Worm (Caenorhabditis elegans): Measurements from ENCODE around the gene F10E9.11.

The F10E9.11 gene

DNA sequence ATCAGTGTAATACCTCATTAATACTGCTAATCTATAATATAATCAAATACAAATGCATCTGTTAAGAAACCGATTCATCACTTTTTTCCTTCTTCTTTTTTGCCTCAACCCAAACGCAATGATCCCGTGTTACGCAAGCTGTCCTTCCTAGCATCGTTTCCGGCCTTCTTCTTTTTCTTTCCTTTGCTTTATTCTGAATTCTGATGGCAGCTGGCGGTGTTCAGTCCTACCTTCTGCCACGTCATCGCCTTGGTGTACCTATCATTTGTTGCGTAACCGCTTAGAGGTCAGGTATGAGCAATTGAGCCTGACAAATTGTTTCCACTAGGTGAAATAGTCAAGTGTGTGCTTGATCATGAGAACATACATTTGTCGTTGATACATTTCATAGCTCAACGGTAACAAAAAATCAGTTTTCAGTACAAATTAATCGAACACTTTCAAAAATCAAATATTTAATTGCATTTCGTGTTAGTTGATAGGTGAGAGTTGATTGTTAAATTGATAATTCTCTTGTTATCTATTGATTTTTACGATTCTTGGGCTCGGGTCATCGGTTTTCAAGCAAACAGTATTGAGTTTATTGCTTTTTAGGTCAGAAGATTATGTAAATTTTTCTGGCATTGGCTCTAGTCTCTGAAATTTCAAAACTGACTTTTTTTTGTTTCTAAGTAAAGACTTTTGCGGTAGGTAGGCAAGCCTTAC lies 20.7 kb downstream of the F10E9.11 start:
- TF ChIP-seq unc-62 (GFP tag; optimal IDR thresholded peaks at IDR 0.05): no peak

DNA sequence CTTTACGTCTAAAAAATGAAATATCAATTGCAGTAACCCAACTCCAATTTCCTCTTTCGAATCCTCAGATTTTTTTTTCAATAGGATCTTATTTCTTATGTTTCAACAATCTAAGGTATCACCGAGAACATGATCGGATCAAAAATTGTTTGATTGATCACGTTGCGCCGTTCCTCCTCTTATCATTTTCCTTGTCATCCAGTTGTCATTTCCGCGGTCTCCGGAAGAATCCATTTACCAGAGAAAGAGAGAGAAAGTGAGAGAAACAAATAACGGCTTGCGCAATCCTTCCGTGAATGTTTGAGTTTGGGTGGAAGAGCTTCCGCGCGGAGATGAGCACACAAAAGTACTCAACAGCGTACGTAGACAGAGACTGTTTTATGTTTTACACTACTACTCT lies 25.8 kb downstream of the F10E9.11 start:
- no peak for TF ChIP-seq unc-62 (GFP tag; optimal IDR thresholded peaks at IDR 0.05)

DNA sequence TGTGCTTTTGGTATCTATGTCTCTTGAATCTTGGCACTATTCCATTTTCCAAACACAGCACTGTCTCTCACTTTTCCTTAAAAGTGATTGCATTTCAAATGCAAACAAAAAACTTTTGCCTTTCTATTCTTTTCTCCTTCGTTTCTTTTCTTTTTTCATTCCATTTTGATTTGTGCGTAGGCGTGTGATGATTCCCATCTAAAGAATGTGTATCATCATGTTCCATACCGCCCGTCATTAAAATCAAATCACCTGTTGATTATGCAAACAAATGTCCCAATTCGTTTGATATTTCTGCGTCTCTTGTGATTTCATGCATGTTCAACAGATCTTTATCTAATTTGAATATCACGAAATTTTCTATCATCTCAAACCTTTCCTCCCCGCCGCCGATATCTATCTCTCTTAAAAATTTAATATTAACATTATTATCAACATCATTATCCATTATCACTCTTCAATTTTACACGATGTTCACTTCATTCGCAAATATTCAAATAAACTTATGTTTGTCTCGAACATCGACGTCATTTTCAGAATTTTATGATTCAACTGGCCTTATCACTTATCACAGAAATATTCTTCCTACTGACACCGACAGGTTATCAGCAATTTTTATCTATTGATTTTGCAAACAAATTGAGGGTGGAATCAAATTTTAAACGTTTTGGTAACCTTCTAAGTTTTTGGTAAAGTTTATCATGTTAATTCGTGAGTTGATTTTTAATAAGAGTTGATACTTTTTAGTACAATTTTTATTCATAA lies 27.6 kb downstream of the F10E9.11 start:
- no peak for TF ChIP-seq unc-62 (GFP tag; optimal IDR thresholded peaks at IDR 0.05)

DNA sequence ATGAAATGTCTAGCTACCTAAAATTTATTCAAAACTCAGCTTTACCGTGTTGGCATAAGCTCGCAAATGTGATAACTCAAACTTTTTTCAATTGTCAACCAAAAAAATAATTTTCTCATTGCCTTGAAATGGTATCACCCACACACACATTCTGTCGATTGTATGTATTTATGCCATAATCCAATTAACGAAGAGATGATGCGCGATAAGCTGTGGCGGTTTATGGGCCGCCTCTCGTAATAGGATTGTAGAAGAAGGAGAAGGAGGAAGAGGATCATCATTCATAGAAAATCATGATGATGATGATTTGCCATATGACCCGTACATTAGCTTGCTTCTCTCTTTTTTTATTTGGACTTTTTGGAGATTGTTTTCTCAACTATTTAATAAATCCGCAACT lies 29.9 kb downstream of the F10E9.11 start:
- TF ChIP-seq unc-62 (GFP tag; optimal IDR thresholded peaks at IDR 0.05): no peak

DNA sequence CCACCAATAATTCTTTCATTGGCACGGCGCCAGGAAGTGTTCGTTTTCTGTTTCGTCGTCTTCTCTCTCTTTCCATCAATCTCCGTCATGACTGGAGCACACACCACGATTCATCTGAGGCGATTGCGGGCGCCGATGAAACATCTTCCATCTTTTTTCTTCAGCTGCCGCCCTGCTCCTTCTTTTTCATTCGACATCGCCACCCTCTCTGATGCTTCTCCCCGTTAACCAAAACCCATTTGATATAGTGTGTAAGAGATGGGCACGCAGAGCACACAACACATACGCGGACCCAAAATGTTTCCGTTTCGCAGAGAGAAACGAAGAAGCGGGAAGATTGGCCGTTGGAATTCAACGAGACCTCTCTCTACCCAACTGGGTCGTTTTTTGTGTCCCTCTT lies 31.5 kb downstream of the F10E9.11 start:
- no peak for TF ChIP-seq unc-62 (GFP tag; optimal IDR thresholded peaks at IDR 0.05)

DNA sequence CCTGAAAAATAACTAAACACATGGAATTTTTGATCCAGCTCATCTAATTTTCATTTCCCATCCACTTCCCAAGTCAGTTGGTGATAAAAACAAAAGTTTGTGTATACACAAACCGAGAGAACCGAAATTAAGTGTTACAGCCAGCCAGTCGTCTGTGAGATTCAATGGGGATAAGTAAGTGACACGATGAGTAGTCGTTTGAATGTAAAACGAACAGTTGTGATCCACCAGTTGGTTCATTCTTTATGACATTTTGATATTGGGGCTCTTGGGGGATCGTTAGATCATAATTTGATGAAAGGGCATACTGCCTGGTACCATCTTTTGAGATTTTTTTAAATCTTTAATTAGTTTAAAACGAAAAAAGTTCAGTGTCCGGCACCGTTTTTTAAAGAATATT lies 32.2 kb downstream of the F10E9.11 start:
- TF ChIP-seq unc-62 (GFP tag; optimal IDR thresholded peaks at IDR 0.05): no peak

DNA sequence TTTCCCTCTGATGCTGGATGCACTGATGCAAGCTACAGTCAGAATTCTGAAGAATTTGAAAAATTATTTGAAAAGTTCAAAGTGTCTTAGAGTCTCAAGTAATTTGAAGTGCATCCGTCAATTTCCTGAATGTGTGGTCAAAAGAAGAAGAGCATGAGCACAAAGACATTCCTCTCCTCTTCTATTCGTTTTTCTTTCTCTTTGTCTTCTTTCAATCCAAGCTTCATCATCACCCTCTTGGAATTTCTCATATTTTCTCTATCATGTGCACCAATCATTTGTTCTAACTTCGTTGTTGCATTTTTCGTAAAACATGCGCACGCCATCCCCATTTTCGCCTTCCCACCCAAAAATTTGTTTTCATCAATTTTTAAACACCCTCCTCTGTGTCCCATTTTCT lies 33.1 kb downstream of the F10E9.11 start:
- no peak for TF ChIP-seq unc-62 (GFP tag; optimal IDR thresholded peaks at IDR 0.05)

DNA sequence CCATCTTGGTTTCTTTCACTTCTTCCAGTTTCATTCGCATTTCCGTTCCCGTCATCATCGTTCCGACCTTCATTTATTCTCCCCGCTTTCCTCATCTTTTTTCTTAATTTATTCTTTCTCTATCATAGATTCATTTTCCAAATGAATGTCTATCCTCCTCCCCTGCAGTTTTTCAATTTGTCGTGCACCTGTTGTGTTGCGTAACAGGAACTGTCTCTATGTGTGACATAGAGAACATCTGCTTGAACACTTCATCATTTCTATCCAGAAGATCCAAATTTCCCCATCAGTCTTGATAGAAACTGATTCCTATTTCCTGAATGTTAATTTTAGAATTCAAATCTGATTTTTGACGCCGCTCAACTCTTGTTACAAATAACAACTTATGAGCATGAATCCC lies 35.5 kb downstream of the F10E9.11 start:
- TF ChIP-seq unc-62 (GFP tag; optimal IDR thresholded peaks at IDR 0.05): no peak

DNA sequence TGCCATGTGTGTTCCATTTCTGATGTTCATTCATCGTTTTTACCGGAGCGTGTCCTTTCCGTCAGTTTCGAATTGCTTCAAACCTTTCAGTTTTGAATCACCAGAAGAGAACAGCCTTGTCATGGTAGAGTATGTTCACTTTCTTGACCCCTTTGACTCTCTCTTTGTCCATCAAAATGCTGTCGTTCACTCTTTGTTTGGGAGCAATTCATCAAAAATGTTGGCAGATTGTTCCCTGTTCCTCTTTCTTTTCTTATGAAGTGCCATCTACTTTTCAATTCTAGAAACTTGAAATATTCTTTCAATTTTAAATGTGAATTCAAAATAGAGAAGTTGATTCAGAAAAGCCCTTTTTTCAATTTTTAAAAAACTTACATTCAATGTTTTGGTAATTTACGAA lies 37.8 kb downstream of the F10E9.11 start:
- TF ChIP-seq unc-62 (GFP tag; optimal IDR thresholded peaks at IDR 0.05): no peak

DNA sequence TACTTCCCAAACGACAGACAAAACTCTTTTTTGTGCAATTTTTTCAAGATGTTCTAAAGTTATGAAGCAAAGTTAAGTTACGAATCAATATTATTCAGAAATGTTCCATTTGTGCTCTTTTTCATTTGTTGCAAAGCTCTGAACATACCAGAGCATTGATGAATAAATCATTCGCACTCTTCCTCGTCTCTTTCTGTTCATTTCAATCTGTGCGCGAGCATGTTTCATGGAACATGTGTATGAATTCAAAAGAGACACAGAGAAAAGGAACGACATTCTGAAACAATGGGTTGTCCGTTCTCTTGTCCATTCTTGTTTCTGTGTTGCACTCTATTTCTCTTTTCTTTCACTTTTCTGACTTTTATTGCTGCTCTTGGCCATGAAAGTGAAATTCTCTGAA lies 38.7 kb downstream of the F10E9.11 start:
- TF ChIP-seq unc-62 (GFP tag; optimal IDR thresholded peaks at IDR 0.05): no peak

DNA sequence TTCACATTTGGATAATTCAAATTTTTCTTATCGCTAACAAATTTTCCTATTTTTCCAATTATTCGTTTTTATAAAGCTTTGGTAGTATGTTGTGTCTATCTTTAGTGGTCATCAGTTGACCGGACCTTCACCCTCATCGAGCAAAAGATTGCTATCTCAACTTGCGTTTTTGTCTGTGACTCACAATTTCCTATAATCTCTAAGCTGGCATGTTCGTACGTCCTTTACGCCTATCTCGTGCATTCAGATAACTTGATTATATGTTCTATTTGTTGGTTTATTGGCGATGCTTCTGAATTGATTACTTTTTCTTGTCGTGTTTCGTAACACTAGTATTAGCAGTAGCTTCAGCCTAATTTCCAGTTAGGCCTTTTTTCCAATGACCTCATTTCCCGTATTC lies 39.5 kb downstream of the F10E9.11 start:
- TF ChIP-seq unc-62 (GFP tag; optimal IDR thresholded peaks at IDR 0.05): no peak

DNA sequence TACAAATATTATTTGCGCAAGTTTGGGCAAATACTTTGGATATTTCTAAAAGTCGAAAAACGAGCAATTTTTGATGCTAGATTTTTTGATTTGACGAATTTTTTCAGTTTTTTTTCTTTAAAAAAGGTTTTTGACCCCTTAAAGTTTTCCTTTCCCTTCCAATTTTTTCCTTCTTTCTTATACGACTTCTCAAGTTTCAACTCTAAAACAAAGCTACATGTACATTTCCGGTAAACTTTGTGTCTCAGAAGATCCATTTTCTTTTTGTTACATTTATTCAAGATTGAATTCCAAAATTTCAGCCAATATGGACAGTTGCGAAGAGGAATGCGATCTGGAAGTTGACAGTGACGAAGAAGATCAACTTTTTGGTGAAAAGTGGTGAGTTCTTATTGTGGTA lies 40.3 kb downstream of the F10E9.11 start, which contains the start of gene mig-10:
Gene mig-10 (plus strand): TSS at position 301 of the 400 bp plus-strand sequence.
- no peak for TF ChIP-seq unc-62 (GFP tag; optimal IDR thresholded peaks at IDR 0.05)

DNA sequence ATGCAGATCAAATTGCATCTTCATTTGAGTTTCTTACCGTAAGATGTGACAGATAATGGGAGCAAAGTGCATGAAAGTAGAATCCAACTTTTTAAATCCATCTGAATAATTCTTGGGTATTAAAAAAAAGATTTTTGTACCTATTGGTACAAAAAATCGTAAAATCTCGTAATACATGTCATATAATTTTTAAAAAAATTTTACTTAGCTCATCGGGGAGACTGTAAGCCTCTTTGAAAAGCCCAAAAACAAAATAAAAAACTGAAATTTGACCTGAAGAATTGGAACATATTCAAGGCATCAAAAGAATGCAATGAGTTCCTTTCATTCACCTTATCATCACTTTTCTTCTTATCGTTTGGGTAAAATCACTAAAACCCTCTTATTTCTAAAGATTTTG lies 43.2 kb downstream of the F10E9.11 start, which contains the start of gene clec-160:
Gene clec-160 (minus strand): TSS at position 101 of the 400 bp plus-strand sequence.
- no peak for TF ChIP-seq unc-62 (GFP tag; optimal IDR thresholded peaks at IDR 0.05)

DNA sequence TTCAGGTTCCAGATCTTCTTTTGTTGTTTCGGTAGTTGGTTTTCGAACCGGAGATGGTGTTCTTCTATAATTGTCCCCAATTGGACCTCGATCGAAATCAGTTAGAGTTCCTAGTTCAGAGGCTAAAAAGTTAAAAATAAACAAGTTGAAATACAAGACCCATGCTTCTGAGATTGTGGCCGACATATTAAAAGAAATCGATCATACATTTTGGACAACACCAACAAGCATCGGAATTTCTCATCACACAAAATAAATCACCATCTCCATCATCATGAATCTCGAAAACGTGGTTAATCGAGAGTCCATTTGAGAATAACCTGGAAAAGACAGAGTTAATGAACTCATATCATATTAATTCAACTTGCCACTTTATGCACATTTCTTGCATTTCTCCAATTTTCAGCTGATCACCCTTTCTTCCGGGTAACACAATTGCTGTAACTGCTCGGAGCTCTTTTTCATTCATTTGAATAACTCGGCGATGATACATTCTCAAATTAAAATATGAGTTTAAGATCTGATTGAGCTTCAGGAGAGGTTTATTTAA lies 47.3 kb downstream of the F10E9.11 start, which contains the start of the genes mps-4 and F09G8.10:
Gene mps-4 (minus strand): TSS at position 101 of the 550 bp plus-strand sequence.
Gene F09G8.10 (minus strand): TSS at position 500 of the 550 bp plus-strand sequence.
- no peak for TF ChIP-seq unc-62 (GFP tag; optimal IDR thresholded peaks at IDR 0.05)

All from whole organism, dauer.